Fruit fly (Drosophila melanogaster) whole organism, prepupa: ENCODE measurements around the gene CG15247.

ENCODE experiments used
- Blimp-1 ChIP-seq: fragments of 200-800 bp; sonication (Bioruptor generic); optimal IDR thresholded peaks from 3 replicates; lab custom pipeline; 2017; ENCODE audit warnings: missing biosample characterization, missing genetic modification characterization, mild to moderate bottlenecking, moderate library complexity, missing genetic modification reagents
- CG11294 ChIP-seq: fragments of 200-800 bp; sonication (Bioruptor generic); IDR thresholded peaks from 2 replicates; pipeline ENCODE4 v1.3.6; 2022; ENCODE audit warnings: missing biosample characterization, missing genetic modification characterization
- CG11902 ChIP-seq: fragments of 200-800 bp; sonication (Bioruptor generic); optimal IDR thresholded peaks from 3 replicates; lab custom pipeline; 2016; ENCODE audit warnings: missing biosample characterization, missing genetic modification characterization
- CG15336 ChIP-seq: fragments of 200-800 bp; sonication (Bioruptor generic); IDR thresholded peaks from 2 replicates; pipeline ENCODE4 v1.3.6; 2022; ENCODE audit warnings: missing biosample characterization, missing genetic modification characterization
- CG16779 ChIP-seq: fragments of 200-800 bp; sonication (Bioruptor generic); optimal IDR thresholded peaks from 3 replicates; lab custom pipeline; 2017; ENCODE audit warnings: missing biosample characterization, mild to moderate bottlenecking, missing genetic modification characterization
- CG3032 ChIP-seq: fragments of 200-800 bp; optimal IDR thresholded peaks from 2 replicates; lab custom pipeline; 2019; ENCODE audit warnings: missing biosample characterization, mild to moderate bottlenecking, missing genetic modification characterization, moderate library complexity
- CG34406 ChIP-seq: fragments of 200-800 bp; sonication (Bioruptor generic); optimal IDR thresholded peaks from 3 replicates; lab custom pipeline; 2016; ENCODE audit warnings: missing biosample characterization, missing genetic modification characterization
- CG3919 ChIP-seq: fragments of 200-800 bp; sonication (Bioruptor generic); optimal IDR thresholded peaks from 3 replicates; lab custom pipeline; 2016; ENCODE audit warnings: missing biosample characterization, missing genetic modification characterization
- CG4318 ChIP-seq: fragments of 200-800 bp; sonication (Bioruptor generic); optimal IDR thresholded peaks from 3 replicates; lab custom pipeline; 2017; ENCODE audit warnings: missing biosample characterization, mild to moderate bottlenecking, missing genetic modification characterization
- CG6276 ChIP-seq: fragments of 200-800 bp; sonication (Bioruptor generic); optimal IDR thresholded peaks from 2 replicates; lab custom pipeline; 2017; ENCODE audit warnings: missing biosample characterization, mild to moderate bottlenecking, missing genetic modification characterization
- CG6808 ChIP-seq: fragments of 200-800 bp; sonication (Bioruptor generic); optimal IDR thresholded peaks from 3 replicates; lab custom pipeline; 2017; ENCODE audit warnings: missing biosample characterization, missing genetic modification characterization, mild to moderate bottlenecking, moderate library complexity, missing genetic modification reagents
- CG8319 ChIP-seq: fragments of 200-800 bp; sonication (Bioruptor generic); optimal IDR thresholded peaks from 3 replicates; lab custom pipeline; 2016; ENCODE audit warnings: missing biosample characterization, missing genetic modification characterization
- CG8632 ChIP-seq: fragments of 200-800 bp; sonication (Bioruptor generic); optimal IDR thresholded peaks from 3 replicates; lab custom pipeline; 2016; ENCODE audit warnings: missing biosample characterization, missing genetic modification characterization
- CG9139 ChIP-seq: fragments of 200-800 bp; sonication (Bioruptor generic); optimal IDR thresholded peaks from 3 replicates; lab custom pipeline; 2017; ENCODE audit warnings: missing biosample characterization, mild to moderate bottlenecking, missing genetic modification characterization
- Eip75B ChIP-seq: fragments of 200-800 bp; sonication (Bioruptor generic); optimal IDR thresholded peaks from 3 replicates; lab custom pipeline; 2016; ENCODE audit warnings: missing biosample characterization, missing genetic modification characterization
- Eip93F ChIP-seq: fragments of 200-800 bp; sonication (Bioruptor generic); optimal IDR thresholded peaks from 2 replicates; lab custom pipeline; 2016; ENCODE audit warnings: missing biosample characterization, mild to moderate bottlenecking, missing genetic modification characterization
- Ets96B ChIP-seq: fragments of 200-800 bp; optimal IDR thresholded peaks from 2 replicates; lab custom pipeline; 2019; ENCODE audit warnings: missing biosample characterization, mild to moderate bottlenecking, missing genetic modification characterization, moderate library complexity
- Hr38 ChIP-seq: sonication (Bioruptor generic); optimal IDR thresholded peaks from 2 replicates; lab custom pipeline; 2016; ENCODE audit warnings: missing biosample characterization, missing genetic modification characterization
- Hr4 ChIP-seq: fragments of 200-800 bp; sonication (Bioruptor generic); optimal IDR thresholded peaks from 3 replicates; lab custom pipeline; 2016; ENCODE audit warnings: missing biosample characterization, missing genetic modification characterization
- Lpt ChIP-seq: fragments of 200-800 bp; sonication (Bioruptor generic); optimal IDR thresholded peaks from 3 replicates; lab custom pipeline; 2016; ENCODE audit warnings: missing biosample characterization, missing genetic modification characterization
- Met ChIP-seq: fragments of 200-800 bp; sonication (Bioruptor generic); optimal IDR thresholded peaks from 3 replicates; lab custom pipeline; 2016; ENCODE audit warnings: missing biosample characterization, missing genetic modification characterization
- Sox102F ChIP-seq: fragments of 200-800 bp; sonication (Bioruptor generic); optimal IDR thresholded peaks from 2 replicates; lab custom pipeline; 2016; ENCODE audit warnings: missing biosample characterization, mild to moderate bottlenecking, missing genetic modification characterization
- Sox14 ChIP-seq: fragments of 200-800 bp; sonication (Bioruptor generic); optimal IDR thresholded peaks from 3 replicates; lab custom pipeline; 2016; ENCODE audit warnings: missing biosample characterization, missing genetic modification characterization
- achi ChIP-seq: fragments of 200-800 bp; sonication (Bioruptor generic); optimal IDR thresholded peaks from 3 replicates; lab custom pipeline; 2016; ENCODE audit warnings: missing biosample characterization, missing genetic modification characterization
- acj6 ChIP-seq: fragments of 200-800 bp; sonication (Bioruptor generic); optimal IDR thresholded peaks from 3 replicates; lab custom pipeline; 2016; ENCODE audit warnings: missing biosample characterization, missing genetic modification characterization
- cyc ChIP-seq: fragments of 200-800 bp; sonication (Bioruptor generic); optimal IDR thresholded peaks from 3 replicates; lab custom pipeline; 2016; ENCODE audit warnings: missing biosample characterization, missing genetic modification characterization
- eg ChIP-seq: fragments of 200-800 bp; sonication (Bioruptor generic); IDR thresholded peaks from 3 replicates; pipeline ENCODE4 v1.3.6; 2022; ENCODE audit warnings: missing biosample characterization, missing genetic modification characterization
- fd85E ChIP-seq: fragments of 200-800 bp; sonication (Bioruptor generic); optimal IDR thresholded peaks from 3 replicates; lab custom pipeline; 2016; ENCODE audit warnings: missing biosample characterization, missing genetic modification characterization
- net ChIP-seq: fragments of 200-800 bp; sonication (Bioruptor generic); optimal IDR thresholded peaks from 3 replicates; lab custom pipeline; 2016; ENCODE audit warnings: missing biosample characterization, missing genetic modification characterization
- salr ChIP-seq, 2 experiments: fragments of 200-800 bp; sonication (Bioruptor generic); optimal IDR thresholded peaks; 3 replicates each; lab custom pipeline; 2016 to 2018; ENCODE audit warnings: missing biosample characterization in 2 of 2, missing genetic modification characterization in 2 of 2, mild to moderate bottlenecking in 1 of 2
- ss ChIP-seq, 2 experiments: fragments of 200-800 bp; sonication (Bioruptor generic); optimal IDR thresholded peaks; 2 replicates in 1 of 2; 3 replicates in 1 of 2; lab custom pipeline; 2017 to 2018; ENCODE audit warnings: mild to moderate bottlenecking in 2 of 2, missing biosample characterization in 2 of 2, missing genetic modification characterization in 2 of 2, moderate library complexity in 1 of 2
- svp ChIP-seq: fragments of 200-800 bp; sonication (Bioruptor generic); peaks from one replicate; lab custom pipeline; 2016; ENCODE audit warnings: missing biosample characterization, missing genetic modification characterization
- vri ChIP-seq: fragments of 200-800 bp; sonication (Bioruptor generic); optimal IDR thresholded peaks from 3 replicates; lab custom pipeline; 2016; ENCODE audit warnings: missing biosample characterization, mild to moderate bottlenecking, missing genetic modification characterization

Gene CG15247

DNA sequence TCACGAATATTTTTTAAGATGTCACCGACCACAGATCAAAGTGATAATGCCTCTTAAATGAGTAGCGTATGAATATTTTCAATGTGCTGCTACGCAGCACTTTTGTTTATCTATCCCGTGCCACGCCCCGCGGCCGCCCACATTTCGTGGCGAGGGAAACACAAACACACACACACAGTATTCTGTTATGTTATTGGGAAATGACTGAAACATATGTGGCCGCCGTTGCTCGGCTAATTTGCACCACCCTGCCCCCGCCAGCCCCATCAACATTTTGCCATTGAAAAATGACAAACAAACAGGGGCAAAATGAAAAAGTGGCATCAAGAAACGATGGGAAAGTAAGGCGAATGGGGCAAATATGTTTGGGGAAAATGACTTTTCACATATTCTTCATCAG is 768 bp upstream of the CG15247 start:
- TF ChIP-seq achi: no peak
- peak; percentile 40 for TF ChIP-seq svp (GFP tag; lab: Kevin White, UChicago)

- TF ChIP-seq svp (GFP tag; lab: Kevin White, UChicago) (peak; percentile 86), CG15336 (GFP tag; lab: Robert Waterston, UW) (no peak), Lpt (GFP tag; lab: Kevin White, UChicago) (no peak)
Measured at dm6 chrX:9873917-9874316, 2.6 kb downstream of the CG15247 start, which contains the start of gene CG32695. Gene CG32695, minus strand, starts transcription at chrX:9874057.

DNA sequence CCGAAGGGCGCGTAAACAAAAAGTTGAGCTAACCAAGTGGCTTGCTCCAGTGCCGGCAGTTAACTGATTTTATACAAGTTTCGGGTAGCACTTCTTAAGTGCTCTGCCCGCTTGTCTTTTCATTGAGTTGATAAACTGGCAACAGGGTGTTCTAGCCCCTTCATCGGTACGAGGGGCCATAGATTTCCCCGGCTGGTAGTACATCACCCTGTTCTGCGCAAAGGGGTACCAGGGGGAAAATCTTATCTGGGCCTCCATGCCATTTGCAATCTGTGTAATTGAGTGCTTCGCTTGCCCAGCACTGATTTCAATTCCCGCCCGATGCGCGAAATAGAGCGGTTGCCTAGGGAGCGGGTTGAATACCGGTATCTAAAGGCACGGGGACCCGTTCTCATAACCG is 4.8 kb downstream of the CG15247 start, which contains the start of gene CG45061:
Gene CG45061, minus strand, starts transcription at position 71 of the 400 bp plus-strand sequence.
- no peak for TF ChIP-seq salr (GFP tag; optimal IDR thresholded peaks at IDR 0.05; lab: Kevin White, UChicago)
- no peak for TF ChIP-seq CG6276 (GFP tag; lab: Kevin White, UChicago)
- peak; percentile 35 for TF ChIP-seq svp (GFP tag; lab: Kevin White, UChicago)
- TF ChIP-seq eg (GFP tag; lab: Robert Waterston, UW): 0 out of 3 replicates have a peak, but pooled peaks have one; percentile 15
- no peak for TF ChIP-seq CG11294 (GFP tag; lab: Robert Waterston, UW)
- TF ChIP-seq, all 60 proteins: peak for 2

DNA sequence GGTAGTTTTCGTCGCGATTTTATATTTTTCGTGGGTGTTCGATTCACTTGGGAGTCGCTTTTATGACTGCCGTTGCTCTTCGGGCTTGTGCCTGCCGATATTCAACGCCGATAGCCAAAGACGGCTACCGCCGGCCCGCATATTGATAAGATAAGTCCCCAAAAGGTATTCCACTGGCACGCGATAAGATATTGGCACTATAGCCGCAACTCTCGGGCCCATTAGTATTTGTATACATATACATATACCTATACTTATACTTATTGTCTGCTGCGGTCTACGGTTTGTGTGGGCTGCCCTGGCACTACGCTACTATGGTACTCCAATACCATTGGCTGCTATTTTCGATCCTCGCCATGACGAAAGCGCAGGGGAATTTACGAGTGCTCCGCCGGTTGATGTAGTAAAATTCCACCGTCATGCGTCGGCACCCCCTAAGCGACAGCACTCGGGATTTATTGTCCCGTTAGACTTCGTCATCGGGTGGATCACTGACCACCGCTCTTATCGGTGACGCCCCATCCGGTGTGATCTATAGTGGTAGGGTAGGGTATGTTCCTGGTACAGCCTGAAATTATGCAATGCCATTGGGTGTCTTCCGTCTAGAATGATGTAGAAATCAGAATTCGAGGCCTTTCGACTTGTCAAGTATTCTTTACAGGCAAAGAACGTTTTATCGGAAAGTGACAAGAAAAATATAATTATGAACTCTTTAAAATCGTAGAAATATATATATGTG is 7.8 kb downstream of the CG15247 start, which contains the start of gene CG45060:
Gene CG45060, minus strand, starts transcription at position 59 of the 739 bp plus-strand sequence.
- TF ChIP-seq Met (GFP tag; lab: Kevin White, UChicago) (peak; percentile 2), eg (GFP tag; lab: Robert Waterston, UW) (0 out of 3 replicates have a peak, but pooled peaks have one; percentile 12), vri (peak; percentile 29), CG4318 (GFP tag; lab: Kevin White, UChicago) (no peak), svp (GFP tag; lab: Kevin White, UChicago) (peak; percentile 66)

dm6 chrX:9864882-9865281 is 11.6 kb downstream of the CG15247 start, which contains the start of gene Ser7:
Gene Ser7, plus strand, starts transcription at chrX:9865233.
- TF ChIP-seq svp (GFP tag; lab: Kevin White, UChicago) (peak; percentile 70), Sox14 (peak; percentile 9), acj6 (GFP tag; lab: Kevin White, UChicago) (no peak)

dm6 chrX:9847529-9847928 is 28.9 kb downstream of the CG15247 start:
- TF ChIP-seq Blimp-1 (no peak), Eip75B (GFP tag; lab: Kevin White, UChicago) (no peak), svp (GFP tag; lab: Kevin White, UChicago) (peak; percentile 73), Hr4 (no peak), Eip93F (no peak), CG8632 (GFP tag; lab: Kevin White, UChicago) (no peak)

DNA sequence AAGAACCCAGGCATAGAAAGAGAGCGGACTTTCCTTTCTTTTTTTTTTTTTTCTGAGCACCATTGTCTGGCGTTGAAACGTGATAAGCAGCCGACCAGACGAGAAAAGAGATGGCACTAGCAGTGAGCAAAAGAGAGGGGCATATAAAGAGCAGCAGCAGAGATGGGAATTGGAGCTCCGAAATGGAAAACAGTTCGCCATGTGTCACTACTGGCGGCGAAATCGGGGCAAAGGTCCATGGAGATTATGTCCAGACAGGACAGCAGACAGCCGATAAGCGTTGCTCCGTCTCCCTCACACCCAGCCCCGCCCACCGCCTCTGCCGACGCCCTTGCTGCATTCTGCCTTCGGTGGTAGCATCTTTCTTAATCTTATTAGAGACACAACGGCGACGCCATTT is 43.4 kb downstream of the CG15247 start:
- TF ChIP-seq svp (GFP tag; lab: Kevin White, UChicago): peak; percentile 98
- TF ChIP-seq ss (GFP tag; optimal IDR thresholded peaks at IDR 0.05; lab: Kevin White, UChicago): peak in 1 of 2 experiments; percentile 5
- TF ChIP-seq Hr4: no peak

dm6 chrX:9829896-9830295 is 46.6 kb downstream of the CG15247 start:
- no peak for TF ChIP-seq CG11294 (GFP tag; lab: Robert Waterston, UW)
- TF ChIP-seq CG8632 (GFP tag; lab: Kevin White, UChicago): no peak
- no peak for TF ChIP-seq Lpt (GFP tag; lab: Kevin White, UChicago)
- no peak for TF ChIP-seq CG6276 (GFP tag; lab: Kevin White, UChicago)
- peak; percentile 34 for TF ChIP-seq Ets96B (tag; lab: Kevin White, UChicago)
- TF ChIP-seq Eip75B (GFP tag; lab: Kevin White, UChicago): no peak
- TF ChIP-seq Blimp-1: no peak
- TF ChIP-seq CG34406 (GFP tag; lab: Kevin White, UChicago): no peak
- no peak for TF ChIP-seq CG8319 (GFP tag; lab: Kevin White, UChicago)
- TF ChIP-seq Eip93F: no peak
- no peak for TF ChIP-seq CG11902 (GFP tag; lab: Kevin White, UChicago)
- TF ChIP-seq CG3032 (tag; lab: Kevin White, UChicago): no peak
- no peak for TF ChIP-seq Hr38 (GFP tag; lab: Kevin White, UChicago)
- TF ChIP-seq salr (GFP tag; optimal IDR thresholded peaks at IDR 0.05; lab: Kevin White, UChicago): no peak
- peak; percentile 22 for TF ChIP-seq CG4318 (GFP tag; lab: Kevin White, UChicago)
- peak; percentile 18 for TF ChIP-seq CG3919
- TF ChIP-seq CG9139 (GFP tag; lab: Kevin White, UChicago): no peak
- peak; percentile 17 for TF ChIP-seq cyc (GFP tag; lab: Kevin White, UChicago)
- peak; percentile 14 for TF ChIP-seq CG6808
- no peak for TF ChIP-seq net (GFP tag; lab: Kevin White, UChicago)
- peak; percentile 22 for TF ChIP-seq achi
- TF ChIP-seq CG16779 (tag; lab: Kevin White, UChicago): no peak
- no peak for TF ChIP-seq fd85E (GFP tag; lab: Kevin White, UChicago)
- peak; percentile 7 for TF ChIP-seq Hr4
- TF ChIP-seq Sox102F (GFP tag; lab: Kevin White, UChicago): peak; percentile 2
- no peak for TF ChIP-seq vri
